Worm (Caenorhabditis elegans): Measurements from ENCODE around the gene F55H2.8.

DNA sequence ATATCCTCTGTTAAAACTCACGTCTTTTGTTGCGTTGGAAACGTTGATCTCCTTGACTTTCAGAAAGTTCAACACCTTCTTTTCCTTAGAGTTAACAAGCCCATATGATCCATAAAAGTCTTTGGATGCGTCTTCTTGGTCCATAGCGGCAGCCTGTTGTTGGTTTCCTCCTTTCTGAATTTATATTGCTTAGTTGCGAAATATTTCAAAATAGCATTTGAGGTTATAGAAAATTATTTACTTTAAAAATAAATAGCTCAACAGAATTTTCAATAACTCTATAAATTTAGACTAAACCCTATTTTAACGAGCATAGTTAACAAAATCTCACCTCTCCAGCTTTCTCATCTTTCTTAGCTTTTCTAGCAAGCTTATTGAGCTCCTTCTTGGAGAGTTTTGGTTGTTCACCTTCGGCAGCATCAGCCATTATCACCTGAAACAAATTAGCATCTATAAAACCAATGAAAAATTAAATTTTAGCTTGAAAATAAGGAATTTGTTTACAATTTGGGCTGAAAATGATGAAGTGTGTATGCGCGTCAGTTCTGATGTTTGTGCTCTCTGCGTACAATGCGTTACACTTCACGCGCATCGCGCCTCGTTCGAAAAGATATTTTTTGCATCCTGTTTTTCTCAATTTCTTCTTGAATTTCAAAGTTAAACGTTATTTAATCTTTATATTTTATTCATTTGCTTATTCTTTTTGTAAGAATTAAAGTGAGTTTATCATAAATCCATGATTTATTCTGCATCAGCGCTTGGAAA, 22.7 kb upstream of the F55H2.8 start, which contains the start of the genes dars-1 and ctr-9:
- TF ChIP-seq mab-9 (GFP tag; IDR thresholded peaks at IDR 0.05) (no peak), ama-1 (optimal IDR thresholded peaks at IDR 0.05) (no peak), blmp-1 (tag; optimal IDR thresholded peaks at IDR 0.05) (no peak), lin-39 (tag; optimal IDR thresholded peaks at IDR 0.05) (no peak), lir-3 (tag; optimal IDR thresholded peaks at IDR 0.05; ENCODE audit: poor library complexity) (no peak), elt-3 (tag; optimal IDR thresholded peaks at IDR 0.05) (no peak), ceh-82 (tag; optimal IDR thresholded peaks at IDR 0.05) (peak in 1 of 3 experiments; percentile 0), ztf-11 (tag; optimal IDR thresholded peaks at IDR 0.05) (no peak)

All from whole organism, L1 larva.